Worm (Caenorhabditis elegans) whole organism, L3 larva: ENCODE measurements around the gene Y71H2AM.6.

Experiments
- ZK546.5 ChIP-seq: sonication (generic microtip); optimal IDR thresholded peaks from 2 replicates; lab custom pipeline; 2017; ENCODE audit warnings: missing biosample characterization, missing genetic modification characterization
- aly-2 ChIP-seq: fragments of 150-350 bp; optimal IDR thresholded peaks from 2 replicates; lab custom pipeline; 2014; ENCODE audit warnings: missing biosample characterization, missing genetic modification characterization
- ama-1 ChIP-seq: fragments of 150-350 bp; optimal IDR thresholded peaks from 2 replicates; lab custom pipeline; 2018
- ceh-16 ChIP-seq: sonication (generic microtip); optimal IDR thresholded peaks from 2 replicates; lab custom pipeline; 2017; ENCODE audit warnings: missing biosample characterization, missing genetic modification characterization
- ceh-28 ChIP-seq: fragments of 150-350 bp; optimal IDR thresholded peaks from 2 replicates; lab custom pipeline; 2014; ENCODE audit warnings: missing biosample characterization, missing genetic modification reagents, missing genetic modification characterization
- daf-12 ChIP-seq: fragments of 150-350 bp; optimal IDR thresholded peaks from 2 replicates; lab custom pipeline; 2014; ENCODE audit warnings: missing biosample characterization, missing genetic modification reagents, missing genetic modification characterization
- egl-27 ChIP-seq: sonication (generic microtip); optimal IDR thresholded peaks from 4 replicates; lab custom pipeline; 2017; ENCODE audit warnings: missing biosample characterization, missing genetic modification reagents, missing genetic modification characterization
- egl-5 ChIP-seq: fragments of 150-350 bp; optimal IDR thresholded peaks from 2 replicates; lab custom pipeline; 2017; ENCODE audit warnings: missing biosample characterization, missing genetic modification reagents, missing genetic modification characterization, inconsistent platforms
- elt-1 ChIP-seq: fragments of 150-350 bp; optimal IDR thresholded peaks from 2 replicates; lab custom pipeline; 2014; ENCODE audit warnings: missing biosample characterization, missing genetic modification characterization
- elt-2 ChIP-seq: sonication (generic microtip); optimal IDR thresholded peaks from 2 replicates; lab custom pipeline; 2016; ENCODE audit warnings: missing genetic modification reagents, mild to moderate bottlenecking, missing genetic modification characterization, missing compliant biosample characterization
- eor-1 ChIP-seq, 2 experiments: fragments of 150-350 bp; optimal IDR thresholded peaks; 2 replicates each; lab custom pipeline; 2014 to 2018; ENCODE audit warnings: missing biosample characterization in 2 of 2, missing genetic modification characterization in 2 of 2
- fkh-10 ChIP-seq: sonication (generic microtip); optimal IDR thresholded peaks from 2 replicates; lab custom pipeline; 2017; ENCODE audit warnings: missing biosample characterization, missing genetic modification reagents, missing genetic modification characterization
- fkh-2 ChIP-seq: fragments of 150-350 bp; optimal IDR thresholded peaks from 2 replicates; lab custom pipeline; 2014; ENCODE audit warnings: missing biosample characterization, missing genetic modification reagents, missing genetic modification characterization
- fos-1 ChIP-seq: fragments of 150-350 bp; optimal IDR thresholded peaks from 2 replicates; lab custom pipeline; 2014; ENCODE audit warnings: missing biosample characterization, missing genetic modification characterization
- hmg-11 ChIP-seq: sonication (generic microtip); optimal IDR thresholded peaks from 2 replicates; lab custom pipeline; 2016; ENCODE audit warnings: missing genetic modification characterization, missing compliant biosample characterization
- jun-1 ChIP-seq: fragments of 150-350 bp; optimal IDR thresholded peaks from 2 replicates; lab custom pipeline; 2014; ENCODE audit warnings: missing biosample characterization, missing genetic modification reagents, missing genetic modification characterization
- lin-15B ChIP-seq: fragments of 150-350 bp; optimal IDR thresholded peaks from 2 replicates; lab custom pipeline; 2014; ENCODE audit warnings: missing biosample characterization, missing genetic modification characterization
- lin-39 ChIP-seq: fragments of 150-350 bp; optimal IDR thresholded peaks from 2 replicates; lab custom pipeline; 2018; ENCODE audit warnings: missing biosample characterization, missing genetic modification reagents, missing genetic modification characterization
- lsy-12 ChIP-seq: sonication (generic microtip); optimal IDR thresholded peaks from 2 replicates; lab custom pipeline; 2016; ENCODE audit warnings: mild to moderate bottlenecking, missing genetic modification characterization, missing compliant biosample characterization
- mml-1 ChIP-seq: fragments of 150-350 bp; sonication (generic microtip); optimal IDR thresholded peaks from 3 replicates; lab custom pipeline; 2014; ENCODE audit warnings: missing biosample characterization, missing genetic modification characterization
- nfya-1 ChIP-seq: sonication (generic microtip); optimal IDR thresholded peaks from 2 replicates; lab custom pipeline; 2017; ENCODE audit warnings: missing genetic modification characterization, mild to moderate bottlenecking, missing compliant biosample characterization, antibody characterized with exemption, moderate library complexity; ENCODE audit not compliant: insufficient read depth
- nhr-11 ChIP-seq: fragments of 150-350 bp; optimal IDR thresholded peaks from 2 replicates; lab custom pipeline; 2014; ENCODE audit warnings: missing biosample characterization, missing genetic modification characterization
- nhr-12 ChIP-seq: fragments of 150-350 bp; optimal IDR thresholded peaks from 2 replicates; lab custom pipeline; 2014; ENCODE audit warnings: missing biosample characterization, missing genetic modification characterization
- nhr-23 ChIP-seq: fragments of 150-350 bp; optimal IDR thresholded peaks from 2 replicates; lab custom pipeline; 2014; ENCODE audit warnings: missing biosample characterization, missing genetic modification reagents, missing genetic modification characterization
- nhr-25 ChIP-seq: sonication (generic microtip); optimal IDR thresholded peaks from 2 replicates; lab custom pipeline; 2017; ENCODE audit warnings: missing biosample characterization, missing genetic modification characterization
- nhr-28 ChIP-seq: fragments of 150-350 bp; optimal IDR thresholded peaks from 2 replicates; lab custom pipeline; 2014; ENCODE audit warnings: missing biosample characterization, missing genetic modification characterization
- nhr-43 ChIP-seq: sonication (generic microtip); optimal IDR thresholded peaks from 2 replicates; lab custom pipeline; 2016; ENCODE audit warnings: mild to moderate bottlenecking, missing genetic modification characterization, missing compliant biosample characterization; ENCODE audit not compliant: poor library complexity, severe bottlenecking
- nhr-67 ChIP-seq: fragments of 150-350 bp; optimal IDR thresholded peaks from 2 replicates; lab custom pipeline; 2014; ENCODE audit warnings: missing biosample characterization, missing genetic modification characterization
- nhr-76 ChIP-seq: fragments of 150-350 bp; sonication (generic microtip); optimal IDR thresholded peaks from 5 replicates; lab custom pipeline; 2014; ENCODE audit warnings: missing biosample characterization, missing genetic modification characterization
- nhr-77 ChIP-seq: fragments of 150-350 bp; optimal IDR thresholded peaks from 2 replicates; lab custom pipeline; 2014; ENCODE audit warnings: missing biosample characterization, missing genetic modification characterization
- pha-4 ChIP-seq: fragments of 150-350 bp; optimal IDR thresholded peaks from 2 replicates; lab custom pipeline; 2014; ENCODE audit warnings: missing biosample characterization, missing genetic modification reagents, missing genetic modification characterization
- sea-2 ChIP-seq: fragments of 150-350 bp; sonication (generic microtip); optimal IDR thresholded peaks from 4 replicates; lab custom pipeline; 2014; ENCODE audit warnings: missing biosample characterization, missing genetic modification reagents, missing genetic modification characterization
- skn-1 ChIP-seq: fragments of 150-350 bp; optimal IDR thresholded peaks from 2 replicates; lab custom pipeline; 2014; ENCODE audit warnings: missing biosample characterization, missing genetic modification characterization
- tbx-2 ChIP-seq: sonication (generic microtip); optimal IDR thresholded peaks from 2 replicates; lab custom pipeline; 2016; ENCODE audit warnings: mild to moderate bottlenecking, missing genetic modification characterization, missing compliant biosample characterization
- unc-39 ChIP-seq: sonication (generic microtip); optimal IDR thresholded peaks from 4 replicates; lab custom pipeline; 2017; ENCODE audit warnings: missing biosample characterization, missing genetic modification characterization
- unc-62 ChIP-seq: fragments of 150-350 bp; sonication (generic microtip); optimal IDR thresholded peaks from 4 replicates; lab custom pipeline; 2014; ENCODE audit warnings: missing biosample characterization, missing genetic modification reagents, missing genetic modification characterization
- zag-1 ChIP-seq: fragments of 150-350 bp; optimal IDR thresholded peaks from 2 replicates; lab custom pipeline; 2014; ENCODE audit warnings: missing biosample characterization, missing genetic modification characterization
- ztf-4 ChIP-seq: fragments of 150-350 bp; optimal IDR thresholded peaks from 2 replicates; lab custom pipeline; 2014; ENCODE audit warnings: missing biosample characterization, missing genetic modification characterization

The Y71H2AM.6 gene

DNA sequence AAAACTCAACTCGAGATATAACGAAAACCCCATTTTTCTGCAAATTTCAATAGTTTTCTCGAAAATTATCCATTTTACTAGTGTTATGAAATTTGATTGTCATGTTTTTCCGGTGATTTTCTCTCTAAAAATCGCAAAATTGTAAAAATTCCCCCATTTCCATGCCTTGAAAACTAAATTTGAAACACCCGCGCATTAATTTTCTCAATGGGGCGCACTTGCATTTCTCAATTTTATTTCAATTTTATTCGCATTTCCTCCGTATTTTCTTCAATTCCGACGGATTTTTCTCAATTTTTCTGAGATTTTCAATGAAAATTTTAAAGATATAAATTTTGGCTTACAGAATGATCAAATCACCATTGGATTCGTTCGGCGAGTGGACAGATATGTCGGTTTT is 24.2 kb downstream of the Y71H2AM.6 start, which contains the start of gene Y71H2AM.3:
Y71H2AM.3 (plus strand) TSS at position 347 of the 400 bp plus-strand sequence.
- no peak for TF ChIP-seq lsy-12 (tag; lab: Kevin White, UChicago)
- no peak for TF ChIP-seq unc-39 (tag; lab: Kevin White, UChicago)
- no peak for TF ChIP-seq nhr-25 (tag; lab: Kevin White, UChicago)
- TF ChIP-seq pha-4 (tag; lab: Kevin White, UChicago) = peak; percentile 56
- TF ChIP-seq mml-1 (tag; lab: Kevin White, UChicago) = no peak
- no peak for TF ChIP-seq egl-27 (tag; lab: Kevin White, UChicago)
- no peak for TF ChIP-seq elt-1 (tag; lab: Kevin White, UChicago)
- peak; percentile 52 for TF ChIP-seq nfya-1 (tag; lab: Kevin White, UChicago)
- no peak for TF ChIP-seq ztf-4
- TF ChIP-seq sea-2 (GFP tag; lab: Kevin White, UChicago) = no peak
- no peak for TF ChIP-seq fkh-10
- peak; percentile 26 for TF ChIP-seq nhr-23
- TF ChIP-seq nhr-28 (tag; lab: Kevin White, UChicago) = no peak
- peak; percentile 4 for TF ChIP-seq ceh-28 (tag; lab: Kevin White, UChicago)
- TF ChIP-seq eor-1 (tag; optimal IDR thresholded peaks at IDR 0.05; lab: Kevin White, UChicago) = no peak
- TF ChIP-seq jun-1 = peak; percentile 3
- TF ChIP-seq skn-1 = no peak
- TF ChIP-seq nhr-76 (tag; lab: Kevin White, UChicago) = no peak
- TF ChIP-seq ama-1 (lab: Kevin White, UChicago) = peak; percentile 68
- no peak for TF ChIP-seq lin-39 (tag; lab: Kevin White, UChicago)
- TF ChIP-seq lin-15B (tag; lab: Kevin White, UChicago) = peak; percentile 76
- TF ChIP-seq nhr-12 (tag; lab: Kevin White, UChicago) = no peak
- no peak for TF ChIP-seq ceh-16 (tag; lab: Kevin White, UChicago)
- no peak for TF ChIP-seq daf-12 (tag; lab: Kevin White, UChicago)
- TF ChIP-seq zag-1 = no peak
- no peak for TF ChIP-seq nhr-77 (tag; lab: Kevin White, UChicago)
- no peak for TF ChIP-seq nhr-67
- TF ChIP-seq nhr-43 = no peak
- TF ChIP-seq, all 47 proteins: peak for 7

DNA sequence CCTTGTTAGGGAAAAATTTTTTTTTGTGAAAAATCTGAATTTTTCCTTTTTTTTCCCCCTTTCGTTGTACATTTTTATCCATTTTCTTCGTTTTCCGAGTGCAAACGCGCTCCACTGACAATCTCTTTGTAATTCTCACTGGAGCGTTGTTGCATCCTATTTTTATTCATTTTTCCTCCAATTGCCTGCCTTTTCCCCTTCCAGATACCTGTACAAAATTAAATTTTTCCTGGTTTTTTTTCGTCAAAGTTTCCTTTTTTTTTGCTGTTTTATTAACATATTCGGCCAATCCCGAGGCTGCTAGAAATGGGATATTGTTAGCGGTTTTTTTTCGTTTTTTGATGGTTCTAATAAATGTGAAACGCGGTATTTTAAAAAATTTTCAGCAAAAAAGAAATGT is 30.6 kb downstream of the Y71H2AM.6 start:
- no peak for TF ChIP-seq unc-62 (GFP tag; lab: Kevin White, UChicago)
- no peak for TF ChIP-seq tbx-2 (tag; lab: Kevin White, UChicago)
- TF ChIP-seq lsy-12 (tag; lab: Kevin White, UChicago) = no peak
- peak; percentile 14 for TF ChIP-seq nhr-43
- TF ChIP-seq elt-2 (tag; lab: Kevin White, UChicago) = peak; percentile 3
- TF ChIP-seq fkh-2 (tag; lab: Kevin White, UChicago) = no peak
- TF ChIP-seq aly-2 (tag; lab: Kevin White, UChicago) = peak; percentile 38

DNA sequence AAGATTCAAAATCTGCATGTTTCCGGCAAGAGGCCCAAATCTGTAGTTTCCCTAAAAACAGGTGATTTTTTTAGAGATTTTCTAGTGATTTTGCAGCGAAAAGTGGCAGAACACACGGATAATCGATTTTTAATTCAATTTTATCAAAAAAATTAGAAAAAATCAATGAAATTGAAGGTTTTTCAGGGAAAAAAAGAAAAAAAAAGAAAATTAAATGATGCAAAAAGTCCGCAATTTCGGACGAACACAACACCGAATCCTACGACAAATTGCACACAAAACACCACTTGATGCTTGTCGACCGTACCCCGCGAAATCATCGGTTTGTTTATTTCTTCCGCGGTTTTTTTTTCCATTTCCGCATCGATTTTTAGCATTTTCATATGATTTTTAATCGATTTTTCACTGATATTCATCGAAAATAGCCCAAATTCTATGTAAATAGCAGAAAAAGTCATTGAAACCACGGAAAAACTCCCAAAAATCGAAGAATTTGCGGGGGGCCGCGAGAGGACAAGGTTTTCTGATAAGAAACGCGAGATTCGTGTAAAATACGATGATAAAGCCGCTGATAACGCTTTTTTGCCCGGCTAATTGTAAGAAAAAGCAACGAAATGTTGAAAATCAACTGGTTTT is 34.2 kb downstream of the Y71H2AM.6 start, which contains the start of gene tufm-1:
tufm-1 (minus strand) TSS at position 51 of the 636 bp plus-strand sequence.
- TF ChIP-seq lin-15B (tag; lab: Kevin White, UChicago) (peak; percentile 76), nhr-23 (no peak), lin-39 (tag; lab: Kevin White, UChicago) (peak; percentile 18), nhr-11 (tag; lab: Kevin White, UChicago) (no peak), lsy-12 (tag; lab: Kevin White, UChicago) (no peak), ceh-28 (tag; lab: Kevin White, UChicago) (peak; percentile 36), unc-39 (tag; lab: Kevin White, UChicago) (no peak), egl-5 (tag; lab: Kevin White, UChicago) (peak; percentile 37), mml-1 (tag; lab: Kevin White, UChicago) (no peak), nfya-1 (tag; lab: Kevin White, UChicago) (peak; percentile 90), fos-1 (tag; lab: Kevin White, UChicago) (no peak), nhr-43 (no peak), elt-2 (tag; lab: Kevin White, UChicago) (peak; percentile 48), ztf-4 (no peak), hmg-11 (tag; lab: Kevin White, UChicago) (peak; percentile 61), skn-1 (peak; percentile 23), ZK546.5 (no peak), pha-4 (tag; lab: Kevin White, UChicago) (peak; percentile 74)
